Fruit fly (Drosophila melanogaster): ENCODE measurements around the gene Lint-O.
A peak's percentile ranks its signal among the peaks of the same experiment; 100 is the strongest.

The Lint-O gene

dm6 chrX:2743020-2743419 is 44.5 kb downstream of the Lint-O start (continued):
- TF ChIP-seq B-H2 (GFP tag; optimal IDR thresholded peaks at IDR 0.05) (no peak), CG11456 (GFP tag; IDR thresholded peaks at IDR 0.05) (peak; percentile 90), CG34224 (GFP tag; IDR thresholded peaks at IDR 0.05; ENCODE audit: partially characterized antibody) (no peak), emc (GFP tag; optimal IDR thresholded peaks at IDR 0.05) (peak; percentile 61), luna (GFP tag; optimal IDR thresholded peaks at IDR 0.05) (peak; percentile 69), Opbp (GFP tag; IDR thresholded peaks at IDR 0.05; ENCODE audit: partially characterized antibody) (no peak), Spps (tag; optimal IDR thresholded peaks at IDR 0.05) (no peak), CG30403 (GFP tag; optimal IDR thresholded peaks at IDR 0.05) (peak; percentile 72), jigr1 (GFP tag; IDR thresholded peaks at IDR 0.05) (peak; percentile 78; the same call in 2 of the 3 replicates), crol (GFP tag; IDR thresholded peaks at IDR 0.05) (peak; percentile 79), Atf3 (GFP tag; optimal IDR thresholded peaks at IDR 0.05) (peak; percentile 47), row (GFP tag; IDR thresholded peaks at IDR 0.05) (peak; percentile 93), cad (GFP tag; optimal IDR thresholded peaks at IDR 0.05) (no peak), zen (tag; optimal IDR thresholded peaks at IDR 0.05) (peak; percentile 19), CG6683 (GFP tag; optimal IDR thresholded peaks at IDR 0.05) (peak; percentile 56), danr (GFP tag; IDR thresholded peaks at IDR 0.05) (peak; percentile 73), slbo (GFP tag; IDR thresholded peaks at IDR 0.05) (peak; percentile 96), unc-4 (GFP tag; IDR thresholded peaks at IDR 0.05; ENCODE audit: partially characterized antibody) (no peak), Kr (GFP tag; optimal IDR thresholded peaks at IDR 0.05) (no peak), yki (optimal IDR thresholded peaks at IDR 0.05) (no peak), Ssrp (tag; optimal IDR thresholded peaks at IDR 0.05) (peak; percentile 31), aop (GFP tag; IDR thresholded peaks at IDR 0.05) (peak; percentile 70), HmgZ (tag; optimal IDR thresholded peaks at IDR 0.05) (peak; percentile 82), Oli (tag; optimal IDR thresholded peaks at IDR 0.05) (peak; percentile 79), Usf (GFP tag; optimal IDR thresholded peaks at IDR 0.05) (peak; percentile 49), CG1792 (GFP tag; optimal IDR thresholded peaks at IDR 0.05) (peak; percentile 80), Six4 (GFP tag; optimal IDR thresholded peaks at IDR 0.05) (peak; percentile 56), so (GFP tag; IDR thresholded peaks at IDR 0.05) (peak; percentile 85), lola (GFP tag; optimal IDR thresholded peaks at IDR 0.05) (no peak), CG11723 (GFP tag; optimal IDR thresholded peaks at IDR 0.05) (peak; percentile 13), CG18262 (tag; optimal IDR thresholded peaks at IDR 0.05) (peak; percentile 14), stwl (tag; optimal IDR thresholded peaks at IDR 0.05) (no peak), Xrp1 (GFP tag; IDR thresholded peaks at IDR 0.05) (peak; percentile 72), gcm (GFP tag; optimal IDR thresholded peaks at IDR 0.05) (peak; percentile 6), CG7357 (GFP tag; IDR thresholded peaks at IDR 0.05) (peak; percentile 75), vvl (GFP tag; IDR thresholded peaks at IDR 0.05) (peak; percentile 92), D (optimal IDR thresholded peaks at IDR 0.05) (no peak), D (GFP tag; optimal IDR thresholded peaks at IDR 0.05) (peak; percentile 25), CG11696 (GFP tag; IDR thresholded peaks at IDR 0.05) (peak; percentile 76), Camta (GFP tag; optimal IDR thresholded peaks at IDR 0.05) (peak; percentile 67), bowl (GFP tag; IDR thresholded peaks at IDR 0.05) (peak; percentile 72; the same call in 1 of the 2 replicates), HLH3B (GFP tag; IDR thresholded peaks at IDR 0.05) (peak; percentile 85), CG6654 (GFP tag; optimal IDR thresholded peaks at IDR 0.05) (peak; percentile 31), CG17912 (GFP tag; optimal IDR thresholded peaks at IDR 0.05) (no peak), Sry-β (GFP tag; optimal IDR thresholded peaks at IDR 0.05) (no peak), toy (GFP tag; IDR thresholded peaks at IDR 0.05) (peak; percentile 69; the same call in 1 of the 2 replicates), MTF-1 (GFP tag; optimal IDR thresholded peaks at IDR 0.05; ENCODE audit: borderline replicate concordance) (peak; percentile 15), CG7987 (GFP tag; optimal IDR thresholded peaks at IDR 0.05) (no peak), CG3281 (GFP tag; optimal IDR thresholded peaks at IDR 0.05) (peak; percentile 86), dmrt11E (tag; optimal IDR thresholded peaks at IDR 0.05) (no peak), sens (GFP tag) (peak; percentile 91), kah (GFP tag; optimal IDR thresholded peaks at IDR 0.05) (peak; percentile 29)
